Fruit fly (Drosophila melanogaster) whole organism, pupa: Measurements from ENCODE around the gene CG43054.
A peak's percentile ranks its signal among the peaks of the same experiment; 100 is the strongest.

Source experiments
- CG10348 ChIP-seq: fragments of 200-800 bp; sonication (Bioruptor generic); IDR thresholded peaks from 2 replicates; pipeline ENCODE4 v1.3.6; 2022; ENCODE audit warnings: missing biosample characterization, missing genetic modification characterization
- CG12605 ChIP-seq: fragments of 200-800 bp; sonication (Bioruptor generic); IDR thresholded peaks from 2 replicates; pipeline ENCODE4 v1.3.6; 2022; ENCODE audit warnings: missing biosample characterization, missing genetic modification characterization
- CG13204 ChIP-seq: fragments of 200-800 bp; sonication (Bioruptor generic); optimal IDR thresholded peaks from 2 replicates; lab custom pipeline; 2018; ENCODE audit warnings: missing biosample characterization, mild to moderate bottlenecking, missing genetic modification characterization, moderate library complexity
- CG14655 ChIP-seq: fragments of 200-800 bp; sonication (Bioruptor generic); optimal IDR thresholded peaks from 3 replicates; lab custom pipeline; 2017; ENCODE audit warnings: mild to moderate bottlenecking, missing biosample characterization, missing genetic modification reagents, missing genetic modification characterization
- CG15710 ChIP-seq: fragments of 200-800 bp; sonication (Bioruptor generic); optimal IDR thresholded peaks from 2 replicates; lab custom pipeline; 2018; ENCODE audit warnings: missing biosample characterization, mild to moderate bottlenecking, missing genetic modification characterization, moderate library complexity
- CG17806 ChIP-seq: fragments of 200-800 bp; sonication (Bioruptor generic); optimal IDR thresholded peaks from 2 replicates; lab custom pipeline; 2018; ENCODE audit warnings: missing biosample characterization, mild to moderate bottlenecking, missing genetic modification characterization, moderate library complexity
- CG32121 ChIP-seq: fragments of 200-800 bp; sonication (Bioruptor generic); IDR thresholded peaks from 2 replicates; pipeline ENCODE4 v1.3.6; 2022; ENCODE audit warnings: missing biosample characterization, missing genetic modification characterization
- CG34367 ChIP-seq: fragments of 200-800 bp; sonication (Bioruptor generic); optimal IDR thresholded peaks from 2 replicates; lab custom pipeline; 2018; ENCODE audit warnings: missing biosample characterization, mild to moderate bottlenecking, missing genetic modification characterization
- CG4496 ChIP-seq: fragments of 200-800 bp; sonication (Bioruptor generic); IDR thresholded peaks from 3 replicates; pipeline ENCODE4 v1.3.6; 2022; ENCODE audit warnings: missing biosample characterization, missing genetic modification characterization
- CG8159 ChIP-seq: fragments of 200-800 bp; sonication (Bioruptor generic); optimal IDR thresholded peaks from 3 replicates; lab custom pipeline; 2018; ENCODE audit warnings: missing biosample characterization, mild to moderate bottlenecking, missing genetic modification characterization, moderate library complexity
- CG8301 ChIP-seq: fragments of 200-800 bp; sonication (Bioruptor generic); optimal IDR thresholded peaks from 2 replicates; lab custom pipeline; 2018; ENCODE audit warnings: missing biosample characterization, mild to moderate bottlenecking, missing genetic modification characterization
- CG9948 ChIP-seq: fragments of 200-800 bp; sonication (Bioruptor generic); optimal IDR thresholded peaks from 2 replicates; lab custom pipeline; 2018; ENCODE audit warnings: missing biosample characterization, mild to moderate bottlenecking, missing genetic modification characterization, moderate library complexity
- D1 ChIP-seq: fragments of 200-800 bp; sonication (Bioruptor generic); optimal IDR thresholded peaks from 2 replicates; lab custom pipeline; 2018; ENCODE audit warnings: missing biosample characterization, mild to moderate bottlenecking, missing genetic modification characterization, moderate library complexity
- EcR ChIP-seq: fragments of 200-800 bp; sonication (Bioruptor generic); optimal IDR thresholded peaks from 3 replicates; lab custom pipeline; 2019; ENCODE audit warnings: missing biosample characterization, missing genetic modification characterization, mild to moderate bottlenecking, moderate library complexity, missing genetic modification reagents
- Ets98B ChIP-seq: fragments of 200-800 bp; sonication (Bioruptor generic); IDR thresholded peaks from 2 replicates; pipeline ENCODE4 v1.3.6; 2022; ENCODE audit warnings: missing biosample characterization, missing genetic modification characterization
- Pif1A ChIP-seq: fragments of 200-800 bp; sonication (Bioruptor generic); optimal IDR thresholded peaks from 3 replicates; lab custom pipeline; 2016; ENCODE audit warnings: missing biosample characterization, missing genetic modification characterization
- Pif1B ChIP-seq: fragments of 200-800 bp; sonication (Bioruptor generic); optimal IDR thresholded peaks from 3 replicates; lab custom pipeline; 2016; ENCODE audit warnings: missing biosample characterization, missing genetic modification characterization
- Snoo ChIP-seq: fragments of 200-800 bp; sonication (Bioruptor generic); optimal IDR thresholded peaks from 3 replicates; lab custom pipeline; 2017; ENCODE audit warnings: missing biosample characterization, mild to moderate bottlenecking, missing genetic modification characterization, inconsistent platforms
- fd96Ca ChIP-seq: fragments of 200-800 bp; sonication (Bioruptor generic); IDR thresholded peaks from 3 replicates; pipeline ENCODE4 v1.3.6; 2022; ENCODE audit warnings: missing biosample characterization, missing genetic modification characterization
- gl ChIP-seq: fragments of 200-800 bp; sonication (Bioruptor generic); optimal IDR thresholded peaks from 2 replicates; lab custom pipeline; 2018; ENCODE audit warnings: missing biosample characterization, mild to moderate bottlenecking, missing genetic modification characterization
- rn ChIP-seq: fragments of 200-800 bp; sonication (Bioruptor generic); IDR thresholded peaks from 2 replicates; pipeline ENCODE4 v1.3.6; 2022; ENCODE audit warnings: missing biosample characterization, missing genetic modification characterization

CG43054 gene

DNA sequence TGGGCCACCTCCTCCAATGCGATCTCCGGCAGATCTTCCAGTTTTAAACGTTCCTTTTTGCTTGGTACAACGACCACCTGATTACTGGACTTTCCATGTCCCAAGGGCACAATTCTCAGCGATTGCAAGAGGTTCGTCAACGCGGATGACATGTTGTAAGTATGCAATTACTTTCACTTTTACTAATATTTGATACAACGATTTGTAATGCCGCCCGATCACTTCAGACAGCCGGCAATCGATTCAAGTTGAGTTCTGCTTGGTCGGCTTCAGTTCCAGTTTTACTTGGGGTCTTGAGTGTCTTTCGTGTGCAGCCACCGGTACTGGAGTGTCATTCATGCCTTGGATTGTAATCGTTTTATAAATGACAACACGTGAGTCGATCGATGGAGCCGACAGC, 35.7 kb upstream of the CG43054 start, which contains the start of the genes Sytalpha and CG6870:
Gene Sytalpha (plus strand): TSS at position 301 of the 400 bp plus-strand sequence.
Gene CG6870 (minus strand): TSS at position 340 of the 400 bp plus-strand sequence.
- no peak for TF ChIP-seq fd96Ca (GFP tag; lab: Robert Waterston, UW)
- no peak for TF ChIP-seq CG4496 (GFP tag; lab: Robert Waterston, UW)
- no peak for TF ChIP-seq CG8301 (tag; lab: Kevin White, UChicago)
- TF ChIP-seq rn, result no peak
- TF ChIP-seq Pif1B, result no peak

DNA sequence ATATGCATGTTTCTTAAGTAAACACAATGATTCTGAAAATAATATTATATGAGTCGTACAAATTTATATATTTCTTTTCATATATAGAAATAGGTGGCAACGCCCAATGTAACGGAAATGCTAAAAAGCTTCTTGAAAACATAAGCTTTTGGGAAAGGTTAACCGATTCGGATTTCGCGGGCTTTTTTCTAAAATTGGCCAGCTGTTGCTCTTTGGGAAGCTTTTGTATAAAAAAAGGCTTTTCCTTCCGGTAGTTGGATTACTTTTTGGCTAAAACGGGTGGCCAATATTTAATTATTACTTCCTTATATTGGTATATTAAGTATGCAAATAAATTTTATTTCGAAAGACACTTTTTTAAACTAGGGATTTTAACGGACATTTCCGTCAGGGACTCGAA, 33.6 kb upstream of the CG43054 start:
- no peak for TF ChIP-seq D1
- TF ChIP-seq CG9948 (tag; lab: Kevin White, UChicago), result no peak
- no peak for TF ChIP-seq CG8301 (tag; lab: Kevin White, UChicago)
- no peak for TF ChIP-seq Snoo (tag; lab: Kevin White, UChicago)
- no peak for TF ChIP-seq CG15710
- no peak for TF ChIP-seq gl (tag; lab: Kevin White, UChicago)
- no peak for TF ChIP-seq CG4496 (GFP tag; lab: Robert Waterston, UW)
- no peak for TF ChIP-seq CG12605 (GFP tag; lab: Robert Waterston, UW)
- TF ChIP-seq CG10348 (GFP tag; lab: Robert Waterston, UW), result no peak
- no peak for TF ChIP-seq CG14655
- TF ChIP-seq rn, result no peak
- no peak for TF ChIP-seq CG32121 (GFP tag; lab: Robert Waterston, UW)
- no peak for TF ChIP-seq CG17806
- no peak for TF ChIP-seq Pif1B
- no peak for TF ChIP-seq CG8159 (tag; lab: Kevin White, UChicago)
- no peak for TF ChIP-seq CG13204 (GFP tag; lab: Kevin White, UChicago)
- no peak for TF ChIP-seq fd96Ca (GFP tag; lab: Robert Waterston, UW)
- no peak for TF ChIP-seq CG34367 (tag; lab: Kevin White, UChicago)
- TF ChIP-seq Pif1A, result no peak
- no peak for TF ChIP-seq Ets98B

DNA sequence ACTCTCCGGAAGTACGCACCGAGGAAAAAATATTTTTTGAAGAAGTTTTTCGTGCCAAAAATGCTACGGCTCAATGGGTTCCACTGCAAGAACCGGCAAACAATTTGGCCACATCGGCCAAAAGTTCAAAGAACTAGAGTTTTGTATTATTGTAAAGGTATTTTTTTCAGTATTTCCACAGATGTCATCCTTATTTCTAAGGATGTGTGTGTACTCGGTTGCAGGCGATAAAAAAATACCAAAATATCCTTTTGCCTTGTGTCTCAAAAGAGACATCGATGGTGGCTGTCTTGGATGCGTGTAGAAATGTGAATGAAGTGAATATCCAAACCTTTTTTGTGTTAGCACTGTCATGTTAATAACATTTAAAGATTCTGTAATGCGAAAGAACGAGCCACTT, 24.5 kb upstream of the CG43054 start:
- no peak for TF ChIP-seq CG14655
- TF ChIP-seq CG15710, result no peak
- TF ChIP-seq CG8159 (tag; lab: Kevin White, UChicago), result no peak
- peak; percentile 49 for TF ChIP-seq D1
- no peak for TF ChIP-seq Pif1B

DNA sequence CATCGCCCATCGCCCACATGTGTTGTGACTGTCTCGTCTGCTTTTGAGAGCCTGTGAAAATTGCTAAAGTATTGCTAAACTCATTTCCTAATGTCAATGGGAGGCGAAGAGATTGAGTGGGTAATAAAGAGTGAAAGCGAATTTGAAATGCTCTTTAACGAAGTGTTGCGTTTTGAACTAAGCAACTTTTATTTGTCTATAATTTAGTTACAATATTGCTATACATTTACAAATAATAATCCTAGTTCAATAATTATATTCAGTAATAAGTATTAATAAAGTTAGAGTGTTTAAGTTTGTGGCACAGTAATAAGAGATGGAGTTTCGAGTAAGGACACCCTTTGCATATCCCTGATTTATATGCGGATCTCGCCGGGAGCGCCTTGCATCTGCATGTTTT, 12.2 kb upstream of the CG43054 start:
- TF ChIP-seq CG9948 (tag; lab: Kevin White, UChicago), result no peak
- TF ChIP-seq CG8159 (tag; lab: Kevin White, UChicago), result no peak
- TF ChIP-seq CG17806, result no peak
- no peak for TF ChIP-seq Ets98B
- TF ChIP-seq CG10348 (GFP tag; lab: Robert Waterston, UW), result no peak
- TF ChIP-seq D1, result no peak
- no peak for TF ChIP-seq EcR (GFP tag; lab: Kevin White, UChicago)
- TF ChIP-seq rn, result no peak
- TF ChIP-seq CG8301 (tag; lab: Kevin White, UChicago), result no peak
- TF ChIP-seq CG13204 (GFP tag; lab: Kevin White, UChicago), result no peak
- TF ChIP-seq CG12605 (GFP tag; lab: Robert Waterston, UW), result no peak
- TF ChIP-seq CG15710, result no peak
- no peak for TF ChIP-seq CG34367 (tag; lab: Kevin White, UChicago)
- TF ChIP-seq CG32121 (GFP tag; lab: Robert Waterston, UW), result no peak
- TF ChIP-seq CG4496 (GFP tag; lab: Robert Waterston, UW), result no peak

DNA sequence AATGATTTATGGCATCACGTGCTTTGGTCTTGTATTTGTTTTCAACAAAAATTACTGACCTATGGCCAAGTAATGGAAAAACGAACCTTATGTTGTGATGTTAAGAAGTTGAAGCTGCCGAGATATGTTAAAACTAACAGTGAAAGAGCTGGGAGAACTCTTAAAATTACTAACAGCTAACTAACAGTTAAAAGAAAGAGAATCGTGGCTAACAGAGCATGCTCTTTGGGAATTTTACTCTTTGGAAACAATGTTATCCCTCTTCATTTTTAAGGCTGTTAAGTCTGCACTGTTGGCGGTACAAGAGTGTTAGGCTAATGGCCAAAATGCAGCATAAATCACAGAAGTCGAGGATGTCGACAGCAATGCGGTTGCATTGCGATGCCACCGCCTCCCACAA, 6.5 kb upstream of the CG43054 start:
- TF ChIP-seq D1 (no peak), EcR (GFP tag; lab: Kevin White, UChicago) (no peak), CG10348 (GFP tag; lab: Robert Waterston, UW) (no peak), fd96Ca (GFP tag; lab: Robert Waterston, UW) (no peak), CG32121 (GFP tag; lab: Robert Waterston, UW) (no peak), CG14655 (no peak), CG8159 (tag; lab: Kevin White, UChicago) (no peak), rn (no peak), Snoo (tag; lab: Kevin White, UChicago) (no peak), CG4496 (GFP tag; lab: Robert Waterston, UW) (no peak), CG12605 (GFP tag; lab: Robert Waterston, UW) (no peak), CG8301 (tag; lab: Kevin White, UChicago) (no peak), CG17806 (no peak), CG34367 (tag; lab: Kevin White, UChicago) (no peak), Pif1A (no peak), Pif1B (no peak), CG13204 (GFP tag; lab: Kevin White, UChicago) (no peak)

DNA sequence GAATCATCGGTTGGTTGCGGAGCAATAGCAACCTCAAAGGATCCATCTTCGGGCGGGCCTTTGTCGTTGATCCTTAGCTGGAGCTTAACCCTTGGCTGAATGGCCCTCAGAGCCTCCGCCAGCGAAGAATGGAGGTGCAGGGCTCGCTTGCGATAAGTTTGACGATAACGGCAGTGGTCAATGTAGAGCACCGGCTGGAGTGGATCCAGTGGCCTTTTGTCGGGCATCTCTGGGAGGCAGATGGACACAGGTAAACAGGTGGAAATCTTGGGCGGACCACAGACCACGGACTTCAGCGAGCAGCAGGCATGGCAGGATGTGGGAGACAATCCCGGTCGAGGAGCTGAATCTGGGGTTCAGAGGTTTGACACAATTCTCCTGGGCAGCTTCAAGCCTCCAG, 1.7 kb upstream of the CG43054 start, which contains the start of gene CG15147:
Gene CG15147 (minus strand): TSS at position 390 of the 400 bp plus-strand sequence.
- TF ChIP-seq gl (tag; lab: Kevin White, UChicago) (no peak), rn (no peak), fd96Ca (GFP tag; lab: Robert Waterston, UW) (no peak), CG10348 (GFP tag; lab: Robert Waterston, UW) (no peak), EcR (GFP tag; lab: Kevin White, UChicago) (no peak), Ets98B (no peak), CG32121 (GFP tag; lab: Robert Waterston, UW) (no peak), CG4496 (GFP tag; lab: Robert Waterston, UW) (no peak)

- TF ChIP-seq CG13204 (GFP tag; lab: Kevin White, UChicago), result no peak
Measured at dm6 chr2L:17650812-17651211, 23.2 kb downstream of the CG43054 start.
